Worm (Caenorhabditis elegans) whole organism, early embryonic: ENCODE data around the gene F28E10.1.

Source experiments
- F13C5.2 ChIP-seq: sonication (generic microtip); optimal IDR thresholded peaks from 2 replicates; lab custom pipeline; 2017; ENCODE audit warnings: mild to moderate bottlenecking, missing genetic modification characterization, inconsistent platforms, missing compliant biosample characterization
- aly-1 ChIP-seq: sonication (generic microtip); optimal IDR thresholded peaks from 2 replicates; lab custom pipeline; 2016; ENCODE audit warnings: missing genetic modification characterization, missing compliant biosample characterization
- ama-1 ChIP-seq: fragments of 150-350 bp; optimal IDR thresholded peaks from 2 replicates; lab custom pipeline; 2014
- ceh-13 ChIP-seq: fragments of 200-800 bp; sonication (Bioruptor generic); optimal IDR thresholded peaks from 2 replicates; lab custom pipeline; 2018; ENCODE audit warnings: mild to moderate bottlenecking, missing genetic modification characterization, missing compliant biosample characterization
- ceh-36 ChIP-seq: sonication (generic microtip); optimal IDR thresholded peaks from 2 replicates; lab custom pipeline; 2016; ENCODE audit warnings: missing genetic modification characterization, inconsistent platforms, missing compliant biosample characterization
- flt-1 ChIP-seq: fragments of 200-800 bp; sonication (Bioruptor generic); IDR thresholded peaks from 2 replicates; pipeline ENCODE4 v1.3.6; 2022; ENCODE audit warnings: missing genetic modification characterization, missing compliant biosample characterization
- hnd-1 ChIP-seq: sonication (generic microtip); optimal IDR thresholded peaks from 2 replicates; lab custom pipeline; 2016; ENCODE audit warnings: missing genetic modification characterization, missing compliant biosample characterization
- scrt-1 ChIP-seq: fragments of 200-800 bp; sonication (Bioruptor generic); IDR thresholded peaks from 2 replicates; pipeline ENCODE4 v1.3.6; 2022; ENCODE audit warnings: missing genetic modification characterization, missing compliant biosample characterization
- tbx-37 ChIP-seq: fragments of 200-800 bp; sonication (Bioruptor generic); conservative IDR thresholded peaks from 2 replicates; pipeline ENCODE4 v1.3.6; 2022; ENCODE audit warnings: missing genetic modification reagents, missing genetic modification characterization, missing compliant biosample characterization

DNA sequence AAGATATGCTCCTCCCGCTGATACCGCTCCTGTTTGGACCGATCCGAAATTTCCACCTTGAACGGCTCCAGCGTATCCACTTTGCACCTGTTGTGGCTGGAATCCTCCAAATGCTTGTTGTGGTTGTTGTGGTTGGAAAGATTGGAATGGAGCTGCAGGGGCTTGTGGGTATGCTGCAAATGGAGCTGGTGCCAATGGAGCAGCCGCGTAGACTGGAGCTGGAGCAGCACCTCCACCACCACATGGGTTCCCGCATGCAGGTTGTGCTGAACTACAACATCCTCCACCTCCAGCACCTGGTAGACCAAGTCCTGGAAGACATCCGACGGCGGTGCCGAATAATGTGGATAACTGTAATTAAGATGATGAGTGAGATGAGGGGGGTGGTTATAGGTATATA lies 45.2 kb upstream of the F28E10.1 start:
- no peak for TF ChIP-seq ama-1 (lab: Kevin White, UChicago)
- no peak for TF ChIP-seq tbx-37 (GFP tag; lab: Robert Waterston, UW)
- no peak for TF ChIP-seq hnd-1 (tag; lab: Kevin White, UChicago)
- TF ChIP-seq ceh-36 (tag; lab: Kevin White, UChicago) = no peak
- no peak for TF ChIP-seq ceh-13 (GFP tag; lab: Kevin White, UChicago)
- no peak for TF ChIP-seq F13C5.2 (tag; lab: Kevin White, UChicago)
- no peak for TF ChIP-seq flt-1 (GFP tag; lab: Robert Waterston, UW)
- TF ChIP-seq scrt-1 (GFP tag; lab: Robert Waterston, UW) = no peak
- TF ChIP-seq aly-1 = no peak
